Fruit fly (Drosophila melanogaster) whole organism, embryonic: Measurements from ENCODE around the gene CG33127.

Source experiments
- Abd-B ChIP-seq: fragments of 200-800 bp; sonication (Bioruptor generic); optimal IDR thresholded peaks from 2 replicates; lab custom pipeline; 2018; ENCODE audit warnings: missing biosample characterization, mild to moderate bottlenecking, missing genetic modification characterization, moderate library complexity
- Ada2b ChIP-seq: fragments of 200-800 bp; sonication (Bioruptor generic); IDR thresholded peaks from 2 replicates; pipeline ENCODE4 v1.3.6; 2022; ENCODE audit warnings: missing biosample characterization, missing genetic modification characterization
- Atf3 ChIP-seq: fragments of 200-800 bp; sonication (Bioruptor generic); optimal IDR thresholded peaks from 3 replicates; lab custom pipeline; 2016; ENCODE audit warnings: missing biosample characterization, missing genetic modification characterization
- BEAF-32 ChIP-seq: fragments of 200-800 bp; sonication (Bioruptor generic); optimal IDR thresholded peaks from 3 replicates; lab custom pipeline; 2017; ENCODE audit warnings: missing biosample characterization, missing genetic modification characterization, mild to moderate bottlenecking, moderate library complexity, missing genetic modification reagents
- CG10321 ChIP-seq: fragments of 200-800 bp; sonication (Bioruptor generic); IDR thresholded peaks from 2 replicates; pipeline ENCODE4 v1.3.6; 2022; ENCODE audit warnings: missing biosample characterization, missing genetic modification characterization
- CG13296 ChIP-seq: fragments of 200-800 bp; sonication (Bioruptor generic); optimal IDR thresholded peaks from 3 replicates; lab custom pipeline; 2018; ENCODE audit warnings: missing biosample characterization, mild to moderate bottlenecking, missing genetic modification characterization
- CG1603 ChIP-seq: fragments of 200-800 bp; sonication (Bioruptor generic); optimal IDR thresholded peaks from 2 replicates; lab custom pipeline; 2019; ENCODE audit warnings: missing biosample characterization, mild to moderate bottlenecking, missing genetic modification characterization, moderate library complexity
- CG31365 ChIP-seq: fragments of 200-800 bp; sonication (Bioruptor generic); optimal IDR thresholded peaks from 2 replicates; lab custom pipeline; 2018; ENCODE audit warnings: missing biosample characterization, mild to moderate bottlenecking, missing genetic modification characterization
- CG34224 ChIP-seq: fragments of 200-800 bp; sonication (Bioruptor generic); IDR thresholded peaks from 3 replicates; pipeline ENCODE4 v1.3.6; 2022; ENCODE audit warnings: missing biosample characterization, missing genetic modification characterization; ENCODE audit not compliant: partially characterized antibody
- CG3726 ChIP-seq: fragments of 200-800 bp; sonication (Bioruptor generic); IDR thresholded peaks from 3 replicates; pipeline ENCODE4, ENCODE4 v1.3.6; 2022; ENCODE audit warnings: missing biosample characterization, missing genetic modification characterization
- CG4617 ChIP-seq: fragments of 200-800 bp; sonication (Bioruptor generic); optimal IDR thresholded peaks from 3 replicates; lab custom pipeline; 2016; ENCODE audit warnings: missing biosample characterization, missing genetic modification characterization, borderline replicate concordance
- CG4707 ChIP-seq: fragments of 200-800 bp; sonication (Bioruptor generic); optimal IDR thresholded peaks from 2 replicates; lab custom pipeline; 2018; ENCODE audit warnings: missing biosample characterization, mild to moderate bottlenecking, missing genetic modification characterization, moderate library complexity
- CG5953 ChIP-seq: fragments of 200-800 bp; sonication (Bioruptor generic); IDR thresholded peaks from 2 replicates; pipeline ENCODE4 v1.3.6; 2022; ENCODE audit warnings: missing biosample characterization, missing genetic modification characterization
- CG9817 ChIP-seq: fragments of 200-800 bp; sonication (Bioruptor generic); optimal IDR thresholded peaks from 2 replicates; lab custom pipeline; 2018; ENCODE audit warnings: missing biosample characterization, mild to moderate bottlenecking, missing genetic modification characterization, moderate library complexity
- Deaf1 ChIP-seq: fragments of 200-800 bp; optimal IDR thresholded peaks from 3 replicates; lab custom pipeline; 2019; ENCODE audit warnings: missing biosample characterization, mild to moderate bottlenecking, missing genetic modification characterization, moderate library complexity
- Drgx ChIP-seq: fragments of 200-800 bp; sonication (Bioruptor generic); IDR thresholded peaks from 2 replicates; pipeline ENCODE4 v1.3.6; 2022; ENCODE audit warnings: missing biosample characterization, missing genetic modification characterization
- E2f1 ChIP-seq: fragments of 200-800 bp; sonication (Bioruptor generic); IDR thresholded peaks from 2 replicates; pipeline ENCODE4 v1.3.6; 2022; ENCODE audit warnings: missing biosample characterization, missing genetic modification characterization
- HLH4C ChIP-seq: fragments of 200-800 bp; sonication (Bioruptor generic); IDR thresholded peaks from 3 replicates; pipeline ENCODE4 v1.3.6; 2022; ENCODE audit warnings: missing biosample characterization, missing genetic modification characterization; ENCODE audit not compliant: partially characterized antibody
- MESR4 ChIP-seq: fragments of 200-800 bp; sonication (Bioruptor generic); optimal IDR thresholded peaks from 2 replicates; lab custom pipeline; 2018; ENCODE audit warnings: missing biosample characterization, mild to moderate bottlenecking, missing genetic modification characterization, moderate library complexity
- NC2β ChIP-seq: fragments of 200-800 bp; sonication (Bioruptor generic); optimal IDR thresholded peaks from 2 replicates; lab custom pipeline; 2016; ENCODE audit warnings: missing biosample characterization, missing genetic modification characterization
- Oli ChIP-seq: fragments of 200-800 bp; sonication (Bioruptor generic); optimal IDR thresholded peaks from 2 replicates; lab custom pipeline; 2018; ENCODE audit warnings: missing biosample characterization, mild to moderate bottlenecking, missing genetic modification characterization, moderate library complexity
- Optix ChIP-seq: fragments of 200-800 bp; sonication (Bioruptor generic); IDR thresholded peaks from 3 replicates; pipeline ENCODE4 v1.3.6; 2022; ENCODE audit warnings: missing biosample characterization, missing genetic modification characterization
- PHDP ChIP-seq: fragments of 200-800 bp; sonication (Bioruptor generic); optimal IDR thresholded peaks from 3 replicates; lab custom pipeline; 2018; ENCODE audit warnings: missing biosample characterization, mild to moderate bottlenecking, missing genetic modification characterization, moderate library complexity
- Pdp1 ChIP-seq, 2 experiments: fragments of 200-800 bp; sonication (Bioruptor generic); optimal IDR thresholded peaks; 3 replicates each; lab custom pipeline; 2016; ENCODE audit warnings: missing biosample characterization in 2 of 2, missing genetic modification characterization in 2 of 2, mild to moderate bottlenecking in 1 of 2, moderate library complexity in 1 of 2
- Rx ChIP-seq: fragments of 200-800 bp; sonication (Bioruptor generic); IDR thresholded peaks from 2 replicates; pipeline ENCODE4 v1.3.6; 2022; ENCODE audit warnings: missing biosample characterization, missing genetic modification characterization
- Stat92E ChIP-seq, 3 experiments: fragments of >200 bp in 2 of 3; fragments of 200-800 bp in 1 of 3; sonication (Bioruptor generic) in 1 of 3; optimal IDR thresholded peaks; 2 replicates each; lab custom pipeline; 2017 to 2019; ENCODE audit warnings: missing biosample characterization in 3 of 3, missing genetic modification characterization in 3 of 3, mild to moderate bottlenecking in 1 of 3, moderate library complexity in 1 of 3
- Tbp ChIP-seq: fragments of >200 bp; optimal IDR thresholded peaks from 2 replicates; lab custom pipeline; 2018; ENCODE audit warnings: missing biosample characterization, missing genetic modification characterization
- Usf ChIP-seq: fragments of 200-800 bp; sonication (Bioruptor generic); optimal IDR thresholded peaks from 2 replicates; lab custom pipeline; 2017; ENCODE audit warnings: missing genotype, missing biosample characterization, missing genetic modification characterization
- amos ChIP-seq: fragments of 200-800 bp; sonication (Bioruptor generic); IDR thresholded peaks from 2 replicates; pipeline ENCODE4 v1.3.6; 2022; ENCODE audit warnings: missing biosample characterization, missing genetic modification characterization; ENCODE audit not compliant: partially characterized antibody
- btn ChIP-seq: fragments of 200-800 bp; sonication (Bioruptor generic); optimal IDR thresholded peaks from 2 replicates; lab custom pipeline; 2016; ENCODE audit warnings: missing biosample characterization, missing genetic modification characterization
- cwo ChIP-seq: fragments of 200-800 bp; sonication (Bioruptor generic); optimal IDR thresholded peaks from 3 replicates; lab custom pipeline; 2017; ENCODE audit warnings: missing biosample characterization, missing genetic modification characterization, mild to moderate bottlenecking, moderate library complexity, missing genetic modification reagents
- da ChIP-seq: fragments of 200-800 bp; sonication (Bioruptor generic); optimal IDR thresholded peaks from 2 replicates; lab custom pipeline; 2016; ENCODE audit warnings: missing biosample characterization, missing genetic modification characterization
- dysf ChIP-seq: fragments of 200-800 bp; sonication (Bioruptor generic); IDR thresholded peaks from 3 replicates; pipeline ENCODE4 v1.3.6; 2022; ENCODE audit warnings: missing biosample characterization, missing genetic modification characterization
- eve ChIP-seq, 2 experiments: fragments of >200 bp; optimal IDR thresholded peaks; 2 replicates each; lab custom pipeline; 2017; ENCODE audit warnings: missing biosample characterization in 2 of 2, missing genetic modification characterization in 2 of 2
- ftz-f1 ChIP-seq: fragments of 200-800 bp; sonication (Bioruptor generic); optimal IDR thresholded peaks from 2 replicates; lab custom pipeline; 2016; ENCODE audit warnings: missing biosample characterization, missing genetic modification characterization
- gro ChIP-seq: fragments of 200-800 bp; sonication (Bioruptor generic); optimal IDR thresholded peaks from 2 replicates; lab custom pipeline; 2016; ENCODE audit warnings: missing biosample characterization, missing genetic modification characterization
- hbn ChIP-seq: fragments of 200-800 bp; sonication (Bioruptor generic); IDR thresholded peaks from 2 replicates; pipeline ENCODE4 v1.3.6; 2022; ENCODE audit warnings: missing biosample characterization, missing genetic modification characterization; ENCODE audit not compliant: partially characterized antibody
- kni ChIP-seq: fragments of 200-800 bp; sonication (Bioruptor generic); optimal IDR thresholded peaks from 3 replicates; lab custom pipeline; 2017; ENCODE audit warnings: mild to moderate bottlenecking, missing biosample characterization, missing genetic modification reagents, missing genetic modification characterization
- mam ChIP-seq: fragments of 200-800 bp; sonication (Bioruptor generic); optimal IDR thresholded peaks from 3 replicates; lab custom pipeline; 2016; ENCODE audit warnings: missing biosample characterization, missing genetic modification characterization
- onecut ChIP-seq: fragments of 200-800 bp; sonication (Bioruptor generic); IDR thresholded peaks from 2 replicates; pipeline ENCODE4 v1.3.6; 2022; ENCODE audit warnings: missing biosample characterization, missing genetic modification characterization
- p53 ChIP-seq: fragments of 200-800 bp; sonication (Bioruptor generic); optimal IDR thresholded peaks from 2 replicates; lab custom pipeline; 2016; ENCODE audit warnings: missing biosample characterization, missing genetic modification characterization
- repo ChIP-seq: fragments of 200-800 bp; sonication (Bioruptor generic); optimal IDR thresholded peaks from 2 replicates; lab custom pipeline; 2016; ENCODE audit warnings: missing biosample characterization, missing genetic modification characterization
- rib ChIP-seq: fragments of 200-800 bp; sonication (Bioruptor generic); IDR thresholded peaks from 2 replicates; pipeline ENCODE4 v1.3.6; 2022; ENCODE audit warnings: missing biosample characterization, missing genetic modification characterization
- row ChIP-seq: fragments of 200-800 bp; sonication (Bioruptor generic); IDR thresholded peaks from 3 replicates; pipeline ENCODE4 v1.3.6; 2022; ENCODE audit warnings: missing biosample characterization, missing genetic modification characterization
- salm ChIP-seq: fragments of 200-800 bp; sonication (Bioruptor generic); optimal IDR thresholded peaks from 2 replicates; lab custom pipeline; 2018; ENCODE audit warnings: missing biosample characterization, mild to moderate bottlenecking, missing genetic modification characterization
- scrt ChIP-seq: fragments of 200-800 bp; sonication (Bioruptor generic); optimal IDR thresholded peaks from 2 replicates; lab custom pipeline; 2018; ENCODE audit warnings: missing biosample characterization, mild to moderate bottlenecking, missing genetic modification characterization, moderate library complexity
- sens-2 ChIP-seq: fragments of 200-800 bp; sonication (Bioruptor generic); IDR thresholded peaks from 2 replicates; pipeline ENCODE4 v1.3.6; 2022; ENCODE audit warnings: missing biosample characterization, missing genetic modification characterization
- slou ChIP-seq: fragments of 200-800 bp; sonication (Bioruptor generic); optimal IDR thresholded peaks from 3 replicates; lab custom pipeline; 2016; ENCODE audit warnings: missing biosample characterization, missing genetic modification characterization
- sug ChIP-seq: fragments of 200-800 bp; optimal IDR thresholded peaks from 2 replicates; lab custom pipeline; 2019; ENCODE audit warnings: missing biosample characterization, mild to moderate bottlenecking, missing genetic modification characterization, moderate library complexity
- tll ChIP-seq, 2 experiments: fragments of 200-800 bp in 1 of 2; fragments of >200 bp in 1 of 2; sonication (Bioruptor generic) in 1 of 2; optimal IDR thresholded peaks; 2 replicates each; lab custom pipeline; 2017 to 2019; ENCODE audit warnings: missing biosample characterization in 2 of 2, missing genetic modification characterization in 2 of 2, mild to moderate bottlenecking in 1 of 2, moderate library complexity in 1 of 2
- wdn ChIP-seq: fragments of 200-800 bp; sonication (Bioruptor generic); IDR thresholded peaks from 2 replicates; pipeline ENCODE4 v1.3.6; 2022; ENCODE audit warnings: missing biosample characterization, missing genetic modification characterization

CG33127 gene

dm6 chr2L:273603-274002 lies 48.3 kb upstream of the CG33127 start, which contains the start of the genes mbm and CG11555 (continued):
- TF ChIP-seq da (GFP tag; lab: Kevin White, UChicago) (no peak), CG4617 (GFP tag; lab: Kevin White, UChicago) (peak; percentile 10), slou (GFP tag; lab: Kevin White, UChicago) (no peak), MESR4 (no peak), CG9817 (peak; percentile 4), CG10321 (GFP tag; lab: Robert Waterston, UW) (no peak), CG34224 (GFP tag; lab: Robert Waterston, UW) (peak; percentile 53; the same call in 2 of the 3 replicates), Pdp1 (GFP tag; optimal IDR thresholded peaks at IDR 0.05; lab: Kevin White, UChicago) (no peak), hbn (GFP tag; lab: Robert Waterston, UW) (0 out of 2 replicates have a peak, but pooled peaks have one; percentile 24), CG31365 (tag; lab: Kevin White, UChicago) (no peak), CG1603 (no peak), row (peak; percentile 80), kni (GFP tag; lab: Kevin White, UChicago) (no peak), gro (no peak), CG5953 (GFP tag; lab: Robert Waterston, UW) (no peak), Tbp (GFP tag; lab: Kevin White, UChicago) (no peak), cwo (peak; percentile 81), p53 (GFP tag; lab: Kevin White, UChicago) (no peak), Rx (GFP tag; lab: Robert Waterston, UW) (no peak), NC2β (GFP tag; lab: Kevin White, UChicago) (no peak), btn (GFP tag; lab: Kevin White, UChicago) (no peak), ftz-f1 (no peak), rib (no peak), HLH4C (GFP tag; lab: Robert Waterston, UW) (peak; percentile 50), Atf3 (GFP tag; lab: Kevin White, UChicago) (no peak), dysf (GFP tag; lab: Robert Waterston, UW) (peak; percentile 24; the same call in 1 of the 3 replicates), Stat92E (GFP tag; optimal IDR thresholded peaks at IDR 0.05; lab: Kevin White, UChicago) (no peak), CG4707 (no peak), Oli (tag; lab: Kevin White, UChicago) (no peak), salm (no peak), wdn (GFP tag; lab: Robert Waterston, UW) (no peak), PHDP (tag; lab: Kevin White, UChicago) (peak; percentile 41), onecut (no peak), amos (peak; percentile 34; the same call in 1 of the 2 replicates), BEAF-32 (GFP tag; lab: Kevin White, UChicago) (peak; percentile 58), eve (GFP tag; optimal IDR thresholded peaks at IDR 0.05; lab: Kevin White, UChicago) (no peak), Drgx (GFP tag; lab: Robert Waterston, UW) (no peak), E2f1 (no peak), Usf (GFP tag; lab: Kevin White, UChicago) (no peak), Optix (no peak), mam (GFP tag; lab: Kevin White, UChicago) (no peak), repo (GFP tag; lab: Kevin White, UChicago) (no peak), CG13296 (GFP tag; lab: Kevin White, UChicago) (peak; percentile 40), scrt (GFP tag; lab: Kevin White, UChicago) (peak; percentile 64), sug (tag; lab: Kevin White, UChicago) (peak; percentile 57), Abd-B (GFP tag; lab: Kevin White, UChicago) (no peak), sens-2 (GFP tag; lab: Robert Waterston, UW) (no peak), Deaf1 (peak; percentile 20), CG3726 (GFP tag; lab: Robert Waterston, UW) (no peak), tll (GFP tag; optimal IDR thresholded peaks at IDR 0.05; lab: Kevin White, UChicago) (no peak), Ada2b (GFP tag; lab: Robert Waterston, UW) (no peak)
